Worm (Caenorhabditis elegans) whole organism, L2 larva: Measurements from ENCODE around the gene Y46G5A.38.

ENCODE experiments used
- snpc-4 ChIP-seq: fragments of 150-350 bp; optimal IDR thresholded peaks from 2 replicates; lab custom pipeline; 2014; ENCODE audit warnings: missing biosample characterization, missing genetic modification characterization
- zag-1 ChIP-seq: fragments of 150-350 bp; optimal IDR thresholded peaks from 2 replicates; lab custom pipeline; 2014; ENCODE audit warnings: missing biosample characterization, missing genetic modification characterization

- TF ChIP-seq zag-1 (tag; lab: Kevin White, UChicago) (no peak), snpc-4 (tag; lab: Kevin White, UChicago) (no peak)
Measured at ce11 chrII:12865604-12866003, 38.8 kb downstream of the Y46G5A.38 start, which contains the start of gene snf-5.
